Fruit fly (Drosophila melanogaster) whole organism, embryonic: ENCODE data around the gene CG5810.

ENCODE experiments used
- CG10462 ChIP-seq: fragments of 200-800 bp; sonication (Bioruptor generic); optimal IDR thresholded peaks from 2 replicates; lab custom pipeline; 2016; ENCODE audit warnings: missing biosample characterization, missing genetic modification characterization
- CG10543 ChIP-seq: fragments of 200-800 bp; sonication (Bioruptor generic); optimal IDR thresholded peaks from 3 replicates; lab custom pipeline; 2017; ENCODE audit warnings: missing biosample characterization, mild to moderate bottlenecking, missing genetic modification characterization, moderate library complexity
- CG11085 ChIP-seq: fragments of 200-800 bp; sonication (Bioruptor generic); IDR thresholded peaks from 2 replicates; pipeline ENCODE4 v1.3.6; 2022; ENCODE audit warnings: missing biosample characterization, missing genetic modification characterization
- CG12104 ChIP-seq: fragments of 200-800 bp; sonication (Bioruptor generic); optimal IDR thresholded peaks from 3 replicates; lab custom pipeline; 2016; ENCODE audit warnings: missing biosample characterization, missing genetic modification characterization
- CG12236 ChIP-seq: fragments of 200-800 bp; sonication (Bioruptor generic); optimal IDR thresholded peaks from 2 replicates; lab custom pipeline; 2016; ENCODE audit warnings: missing biosample characterization, missing genetic modification characterization
- CG15269 ChIP-seq: fragments of 200-800 bp; sonication (Bioruptor generic); optimal IDR thresholded peaks from 2 replicates; lab custom pipeline; 2018; ENCODE audit warnings: missing biosample characterization, mild to moderate bottlenecking, missing genetic modification characterization, moderate library complexity
- CG1603 ChIP-seq: fragments of 200-800 bp; sonication (Bioruptor generic); optimal IDR thresholded peaks from 2 replicates; lab custom pipeline; 2019; ENCODE audit warnings: missing biosample characterization, mild to moderate bottlenecking, missing genetic modification characterization, moderate library complexity
- CG16815 ChIP-seq: fragments of 200-800 bp; sonication (Bioruptor generic); optimal IDR thresholded peaks from 3 replicates; lab custom pipeline; 2017; ENCODE audit warnings: missing biosample characterization, mild to moderate bottlenecking, missing genetic modification characterization
- CG17568 ChIP-seq: fragments of 200-800 bp; sonication (Bioruptor generic); optimal IDR thresholded peaks from 2 replicates; lab custom pipeline; 2018; ENCODE audit warnings: missing biosample characterization, mild to moderate bottlenecking, missing genetic modification characterization, moderate library complexity
- CG18476 ChIP-seq: fragments of 200-800 bp; sonication (Bioruptor generic); optimal IDR thresholded peaks from 2 replicates; lab custom pipeline; 2016; ENCODE audit warnings: missing biosample characterization, mild to moderate bottlenecking, missing genetic modification characterization
- CG2889 ChIP-seq: fragments of 200-800 bp; sonication (Bioruptor generic); IDR thresholded peaks from 3 replicates; pipeline ENCODE4 v1.3.6; 2022; ENCODE audit warnings: missing biosample characterization, missing genetic modification characterization
- CG34422 ChIP-seq: fragments of 200-800 bp; sonication (Bioruptor generic); IDR thresholded peaks from 3 replicates; pipeline ENCODE4 v1.3.6; 2022; ENCODE audit warnings: missing biosample characterization, missing genetic modification characterization
- CG4360 ChIP-seq: fragments of 200-800 bp; sonication (Bioruptor generic); IDR thresholded peaks from 2 replicates; pipeline ENCODE4 v1.3.6; 2022; ENCODE audit warnings: missing biosample characterization, missing genetic modification characterization
- CG43689 ChIP-seq: fragments of 200-800 bp; sonication (Bioruptor generic); IDR thresholded peaks from 2 replicates; pipeline ENCODE4 v1.3.6; 2022; ENCODE audit warnings: missing biosample characterization, missing genetic modification characterization
- CG7372 ChIP-seq: fragments of 200-800 bp; sonication (Bioruptor generic); IDR thresholded peaks from 2 replicates; pipeline ENCODE4 v1.3.6; 2022; ENCODE audit warnings: missing biosample characterization, missing genetic modification characterization
- CG8924 ChIP-seq: fragments of 200-800 bp; optimal IDR thresholded peaks from 3 replicates; lab custom pipeline; 2019; ENCODE audit warnings: missing biosample characterization, mild to moderate bottlenecking, missing genetic modification characterization, moderate library complexity
- CG9437 ChIP-seq: fragments of 200-800 bp; sonication (Bioruptor generic); optimal IDR thresholded peaks from 2 replicates; lab custom pipeline; 2018; ENCODE audit warnings: missing biosample characterization, mild to moderate bottlenecking, missing genetic modification characterization
- Doc3 ChIP-seq: fragments of 200-800 bp; sonication (Bioruptor generic); IDR thresholded peaks from 3 replicates; pipeline ENCODE4 v1.3.6; 2022; ENCODE audit warnings: missing biosample characterization, missing genetic modification characterization; ENCODE audit not compliant: partially characterized antibody
- Lhr ChIP-seq: fragments of 200-800 bp; sonication (Bioruptor generic); optimal IDR thresholded peaks from 3 replicates; lab custom pipeline; 2017; ENCODE audit warnings: mild to moderate bottlenecking, missing biosample characterization, missing genetic modification reagents, missing genetic modification characterization
- Lim3 ChIP-seq: fragments of 200-800 bp; sonication (Bioruptor generic); IDR thresholded peaks from 2 replicates; pipeline ENCODE4 v1.3.6; 2022; ENCODE audit warnings: missing biosample characterization, missing genetic modification characterization
- Lpt ChIP-seq: fragments of >200 bp; optimal IDR thresholded peaks from 2 replicates; lab custom pipeline; 2018; ENCODE audit warnings: missing biosample characterization, missing genetic modification characterization
- NC2α ChIP-seq: fragments of 200-800 bp; sonication (Bioruptor generic); optimal IDR thresholded peaks from 2 replicates; lab custom pipeline; 2016; ENCODE audit warnings: missing biosample characterization, missing genetic modification characterization
- NC2β ChIP-seq: fragments of 200-800 bp; sonication (Bioruptor generic); optimal IDR thresholded peaks from 2 replicates; lab custom pipeline; 2016; ENCODE audit warnings: missing biosample characterization, missing genetic modification characterization
- Opbp ChIP-seq: fragments of 200-800 bp; sonication (Bioruptor generic); IDR thresholded peaks from 3 replicates; pipeline ENCODE4 v1.3.6; 2022; ENCODE audit warnings: missing biosample characterization, missing genetic modification characterization; ENCODE audit not compliant: partially characterized antibody
- Rfx ChIP-seq: fragments of 200-800 bp; sonication (Bioruptor generic); IDR thresholded peaks from 2 replicates; pipeline ENCODE4 v1.3.6; 2022; ENCODE audit warnings: missing biosample characterization, missing genetic modification characterization
- Side ChIP-seq: fragments of 200-800 bp; sonication (Bioruptor generic); optimal IDR thresholded peaks from 2 replicates; lab custom pipeline; 2016; ENCODE audit warnings: missing biosample characterization, missing genetic modification characterization
- Spps ChIP-seq: fragments of 200-800 bp; sonication (Bioruptor generic); optimal IDR thresholded peaks from 2 replicates; lab custom pipeline; 2018; ENCODE audit warnings: missing biosample characterization, mild to moderate bottlenecking, missing genetic modification characterization
- Vsx1 ChIP-seq: fragments of 200-800 bp; sonication (Bioruptor generic); optimal IDR thresholded peaks from 2 replicates; lab custom pipeline; 2017; ENCODE audit warnings: missing biosample characterization, mild to moderate bottlenecking, missing genetic modification characterization, missing genetic modification reagents
- ara ChIP-seq: fragments of 200-800 bp; sonication (Bioruptor generic); IDR thresholded peaks from 2 replicates; pipeline ENCODE4 v1.3.6; 2022; ENCODE audit warnings: missing biosample characterization, missing genetic modification characterization
- bab2 ChIP-seq: fragments of 200-800 bp; sonication (Bioruptor generic); optimal IDR thresholded peaks from 2 replicates; lab custom pipeline; 2016; ENCODE audit warnings: missing biosample characterization, missing genetic modification characterization
- crc ChIP-seq: fragments of 200-800 bp; sonication (Bioruptor generic); optimal IDR thresholded peaks from 2 replicates; lab custom pipeline; 2016; ENCODE audit warnings: missing biosample characterization, missing genetic modification characterization
- croc ChIP-seq: fragments of 200-800 bp; sonication (Bioruptor generic); conservative IDR thresholded peaks from 3 replicates; pipeline ENCODE4 v1.3.6; 2022; ENCODE audit warnings: missing biosample characterization, missing genetic modification characterization
- fu2 ChIP-seq: fragments of 200-800 bp; sonication (Bioruptor generic); optimal IDR thresholded peaks from 2 replicates; lab custom pipeline; 2016; ENCODE audit warnings: missing biosample characterization, missing genetic modification characterization
- hbn ChIP-seq: fragments of 200-800 bp; sonication (Bioruptor generic); IDR thresholded peaks from 2 replicates; pipeline ENCODE4 v1.3.6; 2022; ENCODE audit warnings: missing biosample characterization, missing genetic modification characterization; ENCODE audit not compliant: partially characterized antibody
- hth ChIP-seq: fragments of >200 bp; optimal IDR thresholded peaks from 2 replicates; lab custom pipeline; 2017; ENCODE audit warnings: inconsistent platforms
- inv ChIP-seq: fragments of 200-800 bp; sonication (Bioruptor generic); IDR thresholded peaks from 2 replicates; pipeline ENCODE4 v1.3.6; 2022; ENCODE audit warnings: missing biosample characterization, missing genetic modification characterization; ENCODE audit not compliant: partially characterized antibody
- lola ChIP-seq, 3 experiments: fragments of >200 bp in 2 of 3; fragments of 200-800 bp in 1 of 3; sonication (Bioruptor generic) in 1 of 3; optimal IDR thresholded peaks; 2 replicates each; lab custom pipeline; 2017 to 2019; ENCODE audit warnings: missing biosample characterization in 3 of 3, missing genetic modification characterization in 3 of 3, mild to moderate bottlenecking in 1 of 3, moderate library complexity in 1 of 3
- maf-S ChIP-seq: fragments of 200-800 bp; sonication (Bioruptor generic); optimal IDR thresholded peaks from 2 replicates; lab custom pipeline; 2016; ENCODE audit warnings: missing biosample characterization, missing genetic modification characterization
- mam ChIP-seq: fragments of 200-800 bp; sonication (Bioruptor generic); optimal IDR thresholded peaks from 3 replicates; lab custom pipeline; 2016; ENCODE audit warnings: missing biosample characterization, missing genetic modification characterization
- nerfin-2 ChIP-seq: fragments of 200-800 bp; sonication (Bioruptor generic); IDR thresholded peaks from 2 replicates; pipeline ENCODE4 v1.3.6; 2022; ENCODE audit warnings: missing biosample characterization, missing genetic modification characterization; ENCODE audit not compliant: partially characterized antibody
- org-1 ChIP-seq: fragments of 200-800 bp; sonication (Bioruptor generic); optimal IDR thresholded peaks from 2 replicates; lab custom pipeline; 2017; ENCODE audit warnings: missing biosample characterization, missing genetic modification characterization
- pfk ChIP-seq: fragments of 200-800 bp; sonication (Bioruptor generic); optimal IDR thresholded peaks from 2 replicates; lab custom pipeline; 2018; ENCODE audit warnings: missing biosample characterization, mild to moderate bottlenecking, missing genetic modification characterization, moderate library complexity
- pros ChIP-seq: fragments of 200-800 bp; sonication (Bioruptor generic); optimal IDR thresholded peaks from 3 replicates; lab custom pipeline; 2019; ENCODE audit warnings: missing biosample characterization, mild to moderate bottlenecking, missing genetic modification characterization, moderate library complexity
- schlank ChIP-seq: fragments of 200-800 bp; sonication (Bioruptor generic); optimal IDR thresholded peaks from 2 replicates; lab custom pipeline; 2018; ENCODE audit warnings: missing biosample characterization, mild to moderate bottlenecking, missing genetic modification characterization
- scrt ChIP-seq: fragments of 200-800 bp; sonication (Bioruptor generic); optimal IDR thresholded peaks from 2 replicates; lab custom pipeline; 2018; ENCODE audit warnings: missing biosample characterization, mild to moderate bottlenecking, missing genetic modification characterization, moderate library complexity
- sens ChIP-seq: fragments of 200-800 bp; sonication (Bioruptor generic); peaks from one replicate; lab custom pipeline; 2016; ENCODE audit warnings: missing biosample characterization, missing genetic modification characterization
- sens-2 ChIP-seq: fragments of 200-800 bp; sonication (Bioruptor generic); IDR thresholded peaks from 2 replicates; pipeline ENCODE4 v1.3.6; 2022; ENCODE audit warnings: missing biosample characterization, missing genetic modification characterization
- slou ChIP-seq: fragments of 200-800 bp; sonication (Bioruptor generic); optimal IDR thresholded peaks from 3 replicates; lab custom pipeline; 2016; ENCODE audit warnings: missing biosample characterization, missing genetic modification characterization
- trh ChIP-seq: fragments of 200-800 bp; sonication (Bioruptor generic); optimal IDR thresholded peaks from 2 replicates; lab custom pipeline; 2016; ENCODE audit warnings: missing biosample characterization, missing genetic modification characterization
- zfh2 ChIP-seq: fragments of 200-800 bp; sonication (Bioruptor generic); optimal IDR thresholded peaks from 2 replicates; lab custom pipeline; 2016; ENCODE audit warnings: missing biosample characterization, missing genetic modification characterization

CG5810 gene

DNA sequence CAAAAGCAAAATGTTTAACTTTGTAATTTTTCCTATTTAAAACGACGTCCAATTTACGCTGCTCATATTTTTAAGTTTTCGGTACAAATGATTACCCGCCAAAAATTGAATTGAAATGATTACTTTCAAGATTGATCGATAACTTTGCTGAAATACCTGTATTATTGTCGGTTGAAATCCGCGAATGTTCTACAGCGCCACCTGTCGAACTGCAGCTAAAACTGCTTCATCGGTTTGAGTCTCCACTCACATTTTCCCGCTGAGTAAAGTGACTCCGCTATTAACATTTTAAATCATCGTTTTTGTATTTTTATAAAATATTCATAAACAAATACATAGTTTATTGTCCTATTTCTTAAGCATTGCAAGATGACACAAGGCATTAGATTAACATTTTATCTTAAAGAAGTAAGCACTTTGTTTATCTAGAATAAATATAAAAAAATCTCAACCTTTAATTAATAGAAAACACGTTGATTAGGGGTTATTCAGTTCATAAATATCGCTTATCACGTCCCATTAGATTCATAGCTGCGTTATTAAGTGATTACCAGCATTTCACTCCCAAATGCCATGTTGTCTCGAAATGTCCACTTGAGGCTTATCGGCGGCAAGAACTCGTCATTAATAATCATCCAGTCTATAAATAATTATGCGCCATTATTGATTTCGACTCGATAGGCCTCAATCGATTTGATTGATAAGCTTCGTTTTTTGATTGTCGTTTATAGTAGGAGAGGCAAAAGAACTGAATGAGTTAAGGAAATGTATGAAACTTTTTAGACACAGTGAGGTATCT lies 16.2 kb downstream of the CG5810 start (continued):
- no peak for TF ChIP-seq CG34422 (GFP tag; lab: Robert Waterston, UW)
- no peak for TF ChIP-seq CG12236 (GFP tag; lab: Kevin White, UChicago)
- TF ChIP-seq CG10543 (GFP tag; lab: Kevin White, UChicago) = no peak
- TF ChIP-seq CG16815 (GFP tag; lab: Kevin White, UChicago) = no peak
- no peak for TF ChIP-seq CG43689 (GFP tag; lab: Robert Waterston, UW)
- TF ChIP-seq sens (GFP tag; lab: Kevin White, UChicago) = peak; percentile 62
- no peak for TF ChIP-seq Lpt
- no peak for TF ChIP-seq lola (GFP tag; optimal IDR thresholded peaks at IDR 0.05; lab: Kevin White, UChicago)
- no peak for TF ChIP-seq CG1603 (tag; lab: Kevin White, UChicago)
- no peak for TF ChIP-seq fu2 (GFP tag; lab: Kevin White, UChicago)
- TF ChIP-seq Doc3 (GFP tag; lab: Robert Waterston, UW) = no peak
- TF ChIP-seq CG7372 (GFP tag; lab: Robert Waterston, UW) = no peak
- no peak for TF ChIP-seq scrt (GFP tag; lab: Kevin White, UChicago)
- no peak for TF ChIP-seq CG4360 (GFP tag; lab: Robert Waterston, UW)
- TF ChIP-seq nerfin-2 (GFP tag; lab: Robert Waterston, UW) = no peak
- no peak for TF ChIP-seq org-1
- no peak for TF ChIP-seq bab2 (GFP tag; lab: Kevin White, UChicago)
- peak; percentile 22; the same call in 1 of the 2 replicates for TF ChIP-seq inv (GFP tag; lab: Robert Waterston, UW)
- TF ChIP-seq pros = no peak
- no peak for TF ChIP-seq croc (GFP tag; lab: Robert Waterston, UW)
- TF ChIP-seq CG10462 (GFP tag; lab: Kevin White, UChicago) = no peak
- TF ChIP-seq Opbp = peak; percentile 46; the same call in 1 of the 3 replicates
- no peak for TF ChIP-seq CG18476 (GFP tag; lab: Kevin White, UChicago)
- TF ChIP-seq ara (GFP tag; lab: Robert Waterston, UW) = no peak
- TF ChIP-seq hth = no peak
- TF ChIP-seq NC2β (GFP tag; lab: Kevin White, UChicago) = no peak
- TF ChIP-seq CG9437 (GFP tag; lab: Kevin White, UChicago) = no peak
- no peak for TF ChIP-seq trh (GFP tag; lab: Kevin White, UChicago)
- TF ChIP-seq crc (GFP tag; lab: Kevin White, UChicago) = no peak
- TF ChIP-seq zfh2 (GFP tag; lab: Kevin White, UChicago) = no peak
- TF ChIP-seq Lim3 = no peak
- TF ChIP-seq CG11085 (GFP tag; lab: Robert Waterston, UW) = no peak
- no peak for TF ChIP-seq sens-2 (GFP tag; lab: Robert Waterston, UW)
- no peak for TF ChIP-seq pfk (GFP tag; lab: Kevin White, UChicago)
- peak; percentile 67 for TF ChIP-seq Rfx (GFP tag; lab: Robert Waterston, UW)
- no peak for TF ChIP-seq CG15269 (tag; lab: Kevin White, UChicago)
- no peak for TF ChIP-seq CG2889 (GFP tag; lab: Robert Waterston, UW)
- no peak for TF ChIP-seq maf-S (GFP tag; lab: Kevin White, UChicago)
- TF ChIP-seq NC2α (GFP tag; lab: Kevin White, UChicago) = no peak
- no peak for TF ChIP-seq CG12104 (GFP tag; lab: Kevin White, UChicago)
- TF ChIP-seq slou (GFP tag; lab: Kevin White, UChicago) = no peak
- no peak for TF ChIP-seq CG8924 (tag; lab: Kevin White, UChicago)
- TF ChIP-seq schlank (tag; lab: Kevin White, UChicago) = no peak
- TF ChIP-seq mam (GFP tag; lab: Kevin White, UChicago) = no peak
- no peak for TF ChIP-seq Vsx1
- TF ChIP-seq Lhr (GFP tag; lab: Kevin White, UChicago) = peak; percentile 12
- TF ChIP-seq Side (GFP tag; lab: Kevin White, UChicago) = no peak
- TF ChIP-seq Spps (tag; lab: Kevin White, UChicago) = no peak
- no peak for TF ChIP-seq hbn (GFP tag; lab: Robert Waterston, UW)
- no peak for TF ChIP-seq CG17568 (GFP tag; lab: Kevin White, UChicago)
